Fruit fly (Drosophila melanogaster) whole organism, embryonic: ENCODE measurements around the gene CSN1b.

ENCODE experiments used
- Bteb2 ChIP-seq: fragments of 200-800 bp; sonication (Bioruptor generic); optimal IDR thresholded peaks from 2 replicates; lab custom pipeline; 2016; ENCODE audit warnings: missing biosample characterization, missing genetic modification characterization
- CG11456 ChIP-seq: fragments of 200-800 bp; sonication (Bioruptor generic); IDR thresholded peaks from 3 replicates; pipeline ENCODE4 v1.3.6; 2022; ENCODE audit warnings: missing biosample characterization, missing genetic modification characterization
- CG11695 ChIP-seq: fragments of 200-800 bp; sonication (Bioruptor generic); IDR thresholded peaks from 3 replicates; pipeline ENCODE4 v1.3.6; 2022; ENCODE audit warnings: missing biosample characterization, missing genetic modification characterization
- CG13287 ChIP-seq: fragments of 200-800 bp; sonication (Bioruptor generic); IDR thresholded peaks from 2 replicates; pipeline ENCODE4 v1.3.6; 2022; ENCODE audit warnings: missing biosample characterization, missing genetic modification characterization; ENCODE audit not compliant: partially characterized antibody
- CG13296 ChIP-seq: fragments of 200-800 bp; sonication (Bioruptor generic); optimal IDR thresholded peaks from 3 replicates; lab custom pipeline; 2018; ENCODE audit warnings: missing biosample characterization, mild to moderate bottlenecking, missing genetic modification characterization
- CG14710 ChIP-seq: fragments of 200-800 bp; sonication (Bioruptor generic); optimal IDR thresholded peaks from 3 replicates; lab custom pipeline; 2019; ENCODE audit warnings: missing biosample characterization, mild to moderate bottlenecking, missing genetic modification characterization, moderate library complexity
- CG1602 ChIP-seq: fragments of 200-800 bp; sonication (Bioruptor generic); optimal IDR thresholded peaks from 3 replicates; lab custom pipeline; 2016; ENCODE audit warnings: missing biosample characterization, missing genetic modification characterization
- CG17359 ChIP-seq: fragments of 200-800 bp; sonication (Bioruptor generic); optimal IDR thresholded peaks from 3 replicates; lab custom pipeline; 2018; ENCODE audit warnings: missing biosample characterization, mild to moderate bottlenecking, missing genetic modification characterization, moderate library complexity
- CG18764 ChIP-seq: fragments of 200-800 bp; sonication (Bioruptor generic); optimal IDR thresholded peaks from 3 replicates; lab custom pipeline; 2016; ENCODE audit warnings: missing biosample characterization, missing genetic modification characterization
- CG2129 ChIP-seq: fragments of 200-800 bp; sonication (Bioruptor generic); IDR thresholded peaks from 2 replicates; pipeline ENCODE4 v1.3.6; 2022; ENCODE audit warnings: missing biosample characterization, missing genetic modification characterization; ENCODE audit not compliant: partially characterized antibody
- CG2202 ChIP-seq: fragments of 200-800 bp; sonication (Bioruptor generic); optimal IDR thresholded peaks from 2 replicates; lab custom pipeline; 2018; ENCODE audit warnings: missing biosample characterization, mild to moderate bottlenecking, missing genetic modification characterization
- CG30020 ChIP-seq: fragments of 200-800 bp; optimal IDR thresholded peaks from 2 replicates; lab custom pipeline; 2019; ENCODE audit warnings: missing biosample characterization, mild to moderate bottlenecking, missing genetic modification characterization, moderate library complexity
- CG30403 ChIP-seq: fragments of 200-800 bp; sonication (Bioruptor generic); optimal IDR thresholded peaks from 3 replicates; lab custom pipeline; 2016; ENCODE audit warnings: missing biosample characterization, missing genetic modification characterization
- CG3281 ChIP-seq: fragments of 200-800 bp; sonication (Bioruptor generic); optimal IDR thresholded peaks from 3 replicates; lab custom pipeline; 2017; ENCODE audit warnings: missing biosample characterization, mild to moderate bottlenecking, missing genetic modification characterization
- CG3407 ChIP-seq: fragments of 200-800 bp; sonication (Bioruptor generic); optimal IDR thresholded peaks from 2 replicates; lab custom pipeline; 2018; ENCODE audit warnings: missing biosample characterization, mild to moderate bottlenecking, missing genetic modification characterization
- CG34224 ChIP-seq: fragments of 200-800 bp; sonication (Bioruptor generic); IDR thresholded peaks from 3 replicates; pipeline ENCODE4 v1.3.6; 2022; ENCODE audit warnings: missing biosample characterization, missing genetic modification characterization; ENCODE audit not compliant: partially characterized antibody
- CG3838 ChIP-seq: fragments of 200-800 bp; sonication (Bioruptor generic); optimal IDR thresholded peaks from 3 replicates; lab custom pipeline; 2016; ENCODE audit warnings: missing biosample characterization, missing genetic modification characterization
- CG3847 ChIP-seq: fragments of 200-800 bp; sonication (Bioruptor generic); IDR thresholded peaks from 2 replicates; pipeline ENCODE4 v1.3.6; 2022; ENCODE audit warnings: missing biosample characterization, missing genetic modification characterization
- CG4282 ChIP-seq: fragments of 200-800 bp; sonication (Bioruptor generic); optimal IDR thresholded peaks from 2 replicates; lab custom pipeline; 2016; ENCODE audit warnings: missing biosample characterization, missing genetic modification characterization
- CG6272 ChIP-seq: fragments of 200-800 bp; sonication (Bioruptor generic); IDR thresholded peaks from 2 replicates; pipeline ENCODE4 v1.3.6; 2022; ENCODE audit warnings: missing biosample characterization, missing genetic modification characterization
- CG6683 ChIP-seq: fragments of 200-800 bp; sonication (Bioruptor generic); optimal IDR thresholded peaks from 2 replicates; lab custom pipeline; 2017; ENCODE audit warnings: missing biosample characterization, mild to moderate bottlenecking, missing genetic modification characterization, missing genetic modification reagents
- CG6791 ChIP-seq: fragments of 200-800 bp; sonication (Bioruptor generic); IDR thresholded peaks from 3 replicates; pipeline ENCODE4 v1.3.6; 2022; ENCODE audit warnings: missing biosample characterization, missing genetic modification characterization; ENCODE audit not compliant: partially characterized antibody
- CG8290 ChIP-seq, 3 experiments: fragments of 200-800 bp; sonication (Bioruptor generic); optimal IDR thresholded peaks; 2 replicates each; lab custom pipeline; 2016 to 2019; ENCODE audit warnings: missing biosample characterization in 3 of 3, missing genetic modification characterization in 3 of 3, mild to moderate bottlenecking in 2 of 3, moderate library complexity in 1 of 3
- CG9817 ChIP-seq: fragments of 200-800 bp; sonication (Bioruptor generic); optimal IDR thresholded peaks from 2 replicates; lab custom pipeline; 2018; ENCODE audit warnings: missing biosample characterization, mild to moderate bottlenecking, missing genetic modification characterization, moderate library complexity
- Dref ChIP-seq: fragments of 200-800 bp; sonication (Bioruptor generic); IDR thresholded peaks from 2 replicates; pipeline ENCODE4 v1.3.6; 2022; ENCODE audit warnings: missing biosample characterization, missing genetic modification characterization
- H15 ChIP-seq: fragments of 200-800 bp; sonication (Bioruptor generic); IDR thresholded peaks from 3 replicates; pipeline ENCODE4 v1.3.6; 2022; ENCODE audit warnings: missing biosample characterization, missing genetic modification characterization
- HLH4C ChIP-seq: fragments of 200-800 bp; sonication (Bioruptor generic); IDR thresholded peaks from 3 replicates; pipeline ENCODE4 v1.3.6; 2022; ENCODE audit warnings: missing biosample characterization, missing genetic modification characterization; ENCODE audit not compliant: partially characterized antibody
- HLH54F ChIP-seq: fragments of 200-800 bp; sonication (Bioruptor generic); optimal IDR thresholded peaks from 3 replicates; lab custom pipeline; 2016; ENCODE audit warnings: missing biosample characterization, missing genetic modification characterization
- Hr51 ChIP-seq, 2 experiments: fragments of 200-800 bp; sonication (Bioruptor generic); optimal IDR thresholded peaks; 2 replicates in 1 of 2; 3 replicates in 1 of 2; lab custom pipeline; 2016 to 2018; ENCODE audit warnings: missing biosample characterization in 2 of 2, missing genetic modification characterization in 2 of 2, mild to moderate bottlenecking in 1 of 2, moderate library complexity in 1 of 2
- Mad ChIP-seq: fragments of 200-800 bp; sonication (Bioruptor generic); optimal IDR thresholded peaks from 2 replicates; lab custom pipeline; 2016; ENCODE audit warnings: missing biosample characterization, missing genetic modification characterization
- Scr ChIP-seq: fragments of 200-800 bp; sonication (Bioruptor generic); IDR thresholded peaks from 2 replicates; pipeline ENCODE4 v1.3.6; 2022; ENCODE audit warnings: missing biosample characterization, missing genetic modification characterization; ENCODE audit not compliant: partially characterized antibody
- Tbp ChIP-seq: fragments of >200 bp; optimal IDR thresholded peaks from 2 replicates; lab custom pipeline; 2018; ENCODE audit warnings: missing biosample characterization, missing genetic modification characterization
- ab ChIP-seq: fragments of 200-800 bp; sonication (Bioruptor generic); optimal IDR thresholded peaks from 2 replicates; lab custom pipeline; 2016; ENCODE audit warnings: missing biosample characterization, missing genetic modification characterization
- ac ChIP-seq: fragments of 200-800 bp; sonication (Bioruptor generic); optimal IDR thresholded peaks from 3 replicates; lab custom pipeline; 2017; ENCODE audit warnings: missing biosample characterization, mild to moderate bottlenecking, missing genetic modification characterization
- ato ChIP-seq: fragments of 200-800 bp; sonication (Bioruptor generic); IDR thresholded peaks from 2 replicates; pipeline ENCODE4 v1.3.6; 2022; ENCODE audit warnings: missing biosample characterization, missing genetic modification characterization; ENCODE audit not compliant: partially characterized antibody
- bab2 ChIP-seq: fragments of 200-800 bp; sonication (Bioruptor generic); optimal IDR thresholded peaks from 2 replicates; lab custom pipeline; 2016; ENCODE audit warnings: missing biosample characterization, missing genetic modification characterization
- corto ChIP-seq: fragments of 200-800 bp; sonication (Bioruptor generic); optimal IDR thresholded peaks from 2 replicates; lab custom pipeline; 2016; ENCODE audit warnings: missing biosample characterization, mild to moderate bottlenecking, missing genetic modification characterization, moderate library complexity
- fu2 ChIP-seq: fragments of 200-800 bp; sonication (Bioruptor generic); optimal IDR thresholded peaks from 2 replicates; lab custom pipeline; 2016; ENCODE audit warnings: missing biosample characterization, missing genetic modification characterization
- gro ChIP-seq: fragments of 200-800 bp; sonication (Bioruptor generic); optimal IDR thresholded peaks from 2 replicates; lab custom pipeline; 2016; ENCODE audit warnings: missing biosample characterization, missing genetic modification characterization
- hbn ChIP-seq: fragments of 200-800 bp; sonication (Bioruptor generic); IDR thresholded peaks from 2 replicates; pipeline ENCODE4 v1.3.6; 2022; ENCODE audit warnings: missing biosample characterization, missing genetic modification characterization; ENCODE audit not compliant: partially characterized antibody
- hth ChIP-seq: fragments of >200 bp; optimal IDR thresholded peaks from 2 replicates; lab custom pipeline; 2017; ENCODE audit warnings: inconsistent platforms
- jumu ChIP-seq: fragments of 200-800 bp; sonication (Bioruptor generic); optimal IDR thresholded peaks from 3 replicates; lab custom pipeline; 2016; ENCODE audit warnings: missing biosample characterization, missing genetic modification characterization
- kay ChIP-seq: fragments of 200-800 bp; sonication (Bioruptor generic); optimal IDR thresholded peaks from 2 replicates; lab custom pipeline; 2016; ENCODE audit warnings: missing biosample characterization, missing genetic modification characterization
- maf-S ChIP-seq: fragments of 200-800 bp; sonication (Bioruptor generic); optimal IDR thresholded peaks from 2 replicates; lab custom pipeline; 2016; ENCODE audit warnings: missing biosample characterization, missing genetic modification characterization
- nerfin-2 ChIP-seq: fragments of 200-800 bp; sonication (Bioruptor generic); IDR thresholded peaks from 2 replicates; pipeline ENCODE4 v1.3.6; 2022; ENCODE audit warnings: missing biosample characterization, missing genetic modification characterization; ENCODE audit not compliant: partially characterized antibody
- pzg ChIP-seq: fragments of 200-800 bp; sonication (Bioruptor generic); optimal IDR thresholded peaks from 3 replicates; lab custom pipeline; 2018; ENCODE audit warnings: missing biosample characterization, mild to moderate bottlenecking, missing genetic modification characterization, moderate library complexity
- schlank ChIP-seq: fragments of 200-800 bp; sonication (Bioruptor generic); optimal IDR thresholded peaks from 2 replicates; lab custom pipeline; 2018; ENCODE audit warnings: missing biosample characterization, mild to moderate bottlenecking, missing genetic modification characterization
- sens ChIP-seq: fragments of 200-800 bp; sonication (Bioruptor generic); peaks from one replicate; lab custom pipeline; 2016; ENCODE audit warnings: missing biosample characterization, missing genetic modification characterization
- so ChIP-seq: fragments of 200-800 bp; sonication (Bioruptor generic); IDR thresholded peaks from 3 replicates; pipeline ENCODE4 v1.3.6; 2022; ENCODE audit warnings: missing biosample characterization, missing genetic modification characterization
- trh ChIP-seq: fragments of 200-800 bp; sonication (Bioruptor generic); optimal IDR thresholded peaks from 2 replicates; lab custom pipeline; 2016; ENCODE audit warnings: missing biosample characterization, missing genetic modification characterization
- tup ChIP-seq: fragments of 200-800 bp; sonication (Bioruptor generic); optimal IDR thresholded peaks from 2 replicates; lab custom pipeline; 2016; ENCODE audit warnings: missing biosample characterization, mild to moderate bottlenecking, missing genetic modification characterization, moderate library complexity

The CSN1b gene

dm6 chr3L:18901411-18901810, 3.3 kb downstream of the CSN1b start, which contains the start of the genes arx and CG6843:
Gene arx, minus strand, starts transcription at chr3L:18901554.
Gene CG6843, plus strand, starts transcription at chr3L:18901594.
- TF ChIP-seq Scr (GFP tag; lab: Robert Waterston, UW): peak; percentile 92
- TF ChIP-seq CG8290 (GFP tag; optimal IDR thresholded peaks at IDR 0.05; lab: Kevin White, UChicago): no peak
- TF ChIP-seq CG8290 (tag; optimal IDR thresholded peaks at IDR 0.05; lab: Kevin White, UChicago): no peak
- TF ChIP-seq CG2202 (tag; lab: Kevin White, UChicago): no peak
- TF ChIP-seq schlank (tag; lab: Kevin White, UChicago): no peak
- no peak for TF ChIP-seq CG30403 (GFP tag; lab: Kevin White, UChicago)
- TF ChIP-seq nerfin-2 (GFP tag; lab: Robert Waterston, UW): peak; percentile 88
- no peak for TF ChIP-seq tup (GFP tag; lab: Kevin White, UChicago)
- TF ChIP-seq ato: peak; percentile 86
- TF ChIP-seq corto (GFP tag; lab: Kevin White, UChicago): no peak
- no peak for TF ChIP-seq Bteb2 (GFP tag; lab: Kevin White, UChicago)
- no peak for TF ChIP-seq CG3407
- no peak for TF ChIP-seq CG6272
- peak; percentile 84 for TF ChIP-seq pzg (GFP tag; lab: Kevin White, UChicago)
- no peak for TF ChIP-seq CG6683 (GFP tag; lab: Kevin White, UChicago)
- TF ChIP-seq CG11695 (GFP tag; lab: Robert Waterston, UW): no peak
- TF ChIP-seq Hr51 (GFP tag; optimal IDR thresholded peaks at IDR 0.05; lab: Kevin White, UChicago): no peak
- no peak for TF ChIP-seq H15 (GFP tag; lab: Robert Waterston, UW)
- TF ChIP-seq CG17359: no peak
- peak; percentile 95 for TF ChIP-seq CG34224 (GFP tag; lab: Robert Waterston, UW)
- no peak for TF ChIP-seq HLH54F
- no peak for TF ChIP-seq fu2 (GFP tag; lab: Kevin White, UChicago)
- TF ChIP-seq Dref: peak; percentile 86
- TF ChIP-seq CG18764: no peak
- TF ChIP-seq CG13296 (GFP tag; lab: Kevin White, UChicago): no peak
- peak; percentile 78; the same call in 1 of the 3 replicates for TF ChIP-seq so
- no peak for TF ChIP-seq CG9817
- TF ChIP-seq CG14710 (tag; lab: Kevin White, UChicago): peak; percentile 47
- no peak for TF ChIP-seq bab2 (GFP tag; lab: Kevin White, UChicago)
- no peak for TF ChIP-seq maf-S (GFP tag; lab: Kevin White, UChicago)
- peak; percentile 61 for TF ChIP-seq gro (GFP tag; lab: Kevin White, UChicago)
- TF ChIP-seq kay (GFP tag; lab: Kevin White, UChicago): no peak
- no peak for TF ChIP-seq Tbp (GFP tag; lab: Kevin White, UChicago)
- TF ChIP-seq hth (lab: Kevin White, UChicago): no peak
- peak; percentile 52; the same call in 1 of the 2 replicates for TF ChIP-seq CG3847 (GFP tag; lab: Robert Waterston, UW)
- TF ChIP-seq CG4282: no peak
- TF ChIP-seq CG2129: peak; percentile 81
- TF ChIP-seq CG3281 (GFP tag; lab: Kevin White, UChicago): no peak
- TF ChIP-seq CG30020: peak; percentile 53
- TF ChIP-seq CG13287 (GFP tag; lab: Robert Waterston, UW): peak; percentile 96
- peak; percentile 70 for TF ChIP-seq sens (GFP tag; lab: Kevin White, UChicago)
- peak; percentile 90 for TF ChIP-seq hbn
- no peak for TF ChIP-seq jumu (GFP tag; lab: Kevin White, UChicago)
- TF ChIP-seq HLH4C (GFP tag; lab: Robert Waterston, UW): peak; percentile 83
- TF ChIP-seq CG6791: peak; percentile 93
- no peak for TF ChIP-seq CG3838 (GFP tag; lab: Kevin White, UChicago)
- no peak for TF ChIP-seq CG1602 (GFP tag; lab: Kevin White, UChicago)
- TF ChIP-seq CG11456: no peak
- no peak for TF ChIP-seq ab (GFP tag; lab: Kevin White, UChicago)
- no peak for TF ChIP-seq Mad (GFP tag; lab: Kevin White, UChicago)
- no peak for TF ChIP-seq ac
- no peak for TF ChIP-seq trh
